Worm (Caenorhabditis elegans) whole organism, late embryonic: Measurements from ENCODE around the gene srbc-25.

Experiments used
- ama-1 ChIP-seq: fragments of 150-350 bp; optimal IDR thresholded peaks from 2 replicates; lab custom pipeline; 2014
- ceh-30 ChIP-seq: fragments of 150-350 bp; optimal IDR thresholded peaks from 2 replicates; lab custom pipeline; 2014; ENCODE audit warnings: missing biosample characterization, missing genetic modification characterization
- ceh-31 ChIP-seq: sonication (generic microtip); optimal IDR thresholded peaks from 2 replicates; lab custom pipeline; 2016; ENCODE audit warnings: missing genetic modification characterization, missing compliant biosample characterization
- ceh-6 ChIP-seq: fragments of 200-800 bp; sonication (Bioruptor generic); optimal IDR thresholded peaks from 2 replicates; lab custom pipeline; 2018; ENCODE audit warnings: mild to moderate bottlenecking, missing genetic modification characterization, missing compliant biosample characterization
- ceh-9 ChIP-seq: sonication (generic microtip); optimal IDR thresholded peaks from 2 replicates; lab custom pipeline; 2016; ENCODE audit warnings: mild to moderate bottlenecking, missing genetic modification characterization, inconsistent platforms, missing compliant biosample characterization
- fkh-10 ChIP-seq: fragments of 150-350 bp; optimal IDR thresholded peaks from 2 replicates; lab custom pipeline; 2014; ENCODE audit warnings: missing biosample characterization, missing genetic modification reagents, missing genetic modification characterization
- pha-2 ChIP-seq: sonication (generic microtip); optimal IDR thresholded peaks from 2 replicates; lab custom pipeline; 2017; ENCODE audit warnings: mild to moderate bottlenecking, missing genetic modification characterization, missing compliant biosample characterization
- pha-4 ChIP-seq: fragments of 150-350 bp; optimal IDR thresholded peaks from 2 replicates; lab custom pipeline; 2018; ENCODE audit warnings: missing biosample characterization, missing genetic modification reagents, missing genetic modification characterization
- pqm-1 ChIP-seq: sonication (generic microtip); optimal IDR thresholded peaks from 2 replicates; lab custom pipeline; 2016; ENCODE audit warnings: missing genetic modification characterization, missing compliant biosample characterization
- unc-55 ChIP-seq: sonication (generic microtip); optimal IDR thresholded peaks from 2 replicates; lab custom pipeline; 2017; ENCODE audit warnings: missing biosample characterization, missing genetic modification reagents, missing genetic modification characterization

DNA sequence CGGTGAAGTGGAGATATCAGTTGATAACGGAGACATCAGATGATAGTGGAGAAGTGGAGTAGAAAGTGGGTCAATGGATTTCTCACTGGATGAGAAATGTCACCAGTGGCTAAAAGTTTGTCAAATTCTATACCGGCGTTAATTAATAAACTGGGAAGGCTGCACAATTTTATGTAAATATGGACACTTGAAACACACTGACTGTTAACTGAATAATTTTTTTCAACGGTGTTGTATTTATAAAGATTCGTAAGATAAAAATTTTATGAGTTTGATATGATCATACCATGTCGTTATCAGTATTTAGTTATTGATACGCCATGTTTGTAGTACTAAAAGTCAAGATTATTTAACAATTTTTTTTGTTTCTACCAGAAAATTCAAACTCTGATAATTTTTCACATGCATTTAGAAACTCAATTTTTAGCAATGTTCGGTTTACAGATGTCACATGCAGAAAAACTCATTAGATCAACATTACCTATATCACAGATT, 14.4 kb upstream of the srbc-25 start, which contains the start of gene F40D4.12:
- TF ChIP-seq unc-55 (GFP tag; lab: Kevin White, UChicago) (no peak), pha-2 (no peak), ceh-30 (no peak), ama-1 (lab: Kevin White, UChicago) (no peak), pha-4 (tag; lab: Kevin White, UChicago) (no peak), pqm-1 (no peak), ceh-31 (tag; lab: Kevin White, UChicago) (no peak), fkh-10 (no peak), ceh-6 (no peak), ceh-9 (tag; lab: Kevin White, UChicago) (no peak)
